Fruit fly (Drosophila melanogaster) whole organism, embryonic: Measurements from ENCODE around the gene Bacc.

Experiments
- BEAF-32 ChIP-seq: fragments of 200-800 bp; sonication (Bioruptor generic); optimal IDR thresholded peaks from 3 replicates; lab custom pipeline; 2017; ENCODE audit warnings: missing biosample characterization, missing genetic modification characterization, mild to moderate bottlenecking, moderate library complexity, missing genetic modification reagents
- Bdp1 ChIP-seq: fragments of 200-800 bp; sonication (Bioruptor generic); optimal IDR thresholded peaks from 3 replicates; lab custom pipeline; 2016; ENCODE audit warnings: missing biosample characterization, missing genetic modification characterization
- CG10209 ChIP-seq: fragments of 200-800 bp; sonication (Bioruptor generic); optimal IDR thresholded peaks from 3 replicates; lab custom pipeline; 2017; ENCODE audit warnings: missing biosample characterization, mild to moderate bottlenecking, missing genetic modification characterization, missing genetic modification reagents
- CG11695 ChIP-seq: fragments of 200-800 bp; sonication (Bioruptor generic); IDR thresholded peaks from 3 replicates; pipeline ENCODE4 v1.3.6; 2022; ENCODE audit warnings: missing biosample characterization, missing genetic modification characterization
- CG12104 ChIP-seq: fragments of 200-800 bp; sonication (Bioruptor generic); optimal IDR thresholded peaks from 3 replicates; lab custom pipeline; 2016; ENCODE audit warnings: missing biosample characterization, missing genetic modification characterization
- CG12155 ChIP-seq: fragments of 200-800 bp; sonication (Bioruptor generic); optimal IDR thresholded peaks from 3 replicates; lab custom pipeline; 2016; ENCODE audit warnings: missing biosample characterization, missing genetic modification characterization
- CG13624 ChIP-seq: fragments of 200-800 bp; sonication (Bioruptor generic); optimal IDR thresholded peaks from 2 replicates; lab custom pipeline; 2016; ENCODE audit warnings: missing biosample characterization, missing genetic modification characterization
- CG18599 ChIP-seq: fragments of 200-800 bp; sonication (Bioruptor generic); optimal IDR thresholded peaks from 3 replicates; lab custom pipeline; 2017; ENCODE audit warnings: missing biosample characterization, missing genetic modification characterization, mild to moderate bottlenecking, moderate library complexity, missing genetic modification reagents
- CG2116 ChIP-seq: fragments of 200-800 bp; sonication (Bioruptor generic); optimal IDR thresholded peaks from 3 replicates; lab custom pipeline; 2018; ENCODE audit warnings: missing biosample characterization, mild to moderate bottlenecking, missing genetic modification characterization
- CG2199 ChIP-seq: fragments of 200-800 bp; sonication (Bioruptor generic); IDR thresholded peaks from 3 replicates; pipeline ENCODE4 v1.3.6; 2022; ENCODE audit warnings: missing biosample characterization, missing genetic modification characterization
- CG3065 ChIP-seq: fragments of 200-800 bp; sonication (Bioruptor generic); optimal IDR thresholded peaks from 2 replicates; lab custom pipeline; 2016; ENCODE audit warnings: missing biosample characterization, missing genetic modification characterization
- CG31388 ChIP-seq: fragments of 200-800 bp; sonication (Bioruptor generic); optimal IDR thresholded peaks from 2 replicates; lab custom pipeline; 2016; ENCODE audit warnings: missing biosample characterization, missing genetic modification characterization
- CG31441 ChIP-seq: fragments of 200-800 bp; sonication (Bioruptor generic); IDR thresholded peaks from 2 replicates; pipeline ENCODE4 v1.3.6; 2022; ENCODE audit warnings: missing biosample characterization, missing genetic modification characterization
- CG6791 ChIP-seq: fragments of 200-800 bp; sonication (Bioruptor generic); IDR thresholded peaks from 3 replicates; pipeline ENCODE4 v1.3.6; 2022; ENCODE audit warnings: missing biosample characterization, missing genetic modification characterization; ENCODE audit not compliant: partially characterized antibody
- CG7786 ChIP-seq: fragments of 200-800 bp; sonication (Bioruptor generic); optimal IDR thresholded peaks from 2 replicates; lab custom pipeline; 2016; ENCODE audit warnings: missing biosample characterization, missing genetic modification characterization
- CG8089 ChIP-seq: fragments of 200-800 bp; sonication (Bioruptor generic); optimal IDR thresholded peaks from 3 replicates; lab custom pipeline; 2016; ENCODE audit warnings: missing biosample characterization, missing genetic modification characterization
- CG9437 ChIP-seq: fragments of 200-800 bp; sonication (Bioruptor generic); optimal IDR thresholded peaks from 2 replicates; lab custom pipeline; 2018; ENCODE audit warnings: missing biosample characterization, mild to moderate bottlenecking, missing genetic modification characterization
- CG9932 ChIP-seq: fragments of 200-800 bp; sonication (Bioruptor generic); IDR thresholded peaks from 2 replicates; pipeline ENCODE4 v1.3.6; 2022; ENCODE audit warnings: missing biosample characterization, missing genetic modification characterization
- Chrac-16 ChIP-seq: fragments of 200-800 bp; sonication (Bioruptor generic); optimal IDR thresholded peaks from 3 replicates; lab custom pipeline; 2016; ENCODE audit warnings: missing biosample characterization, missing genetic modification characterization
- Dll ChIP-seq: fragments of 200-800 bp; sonication (Bioruptor generic); IDR thresholded peaks from 4 replicates; pipeline ENCODE4 v1.3.6; 2022; ENCODE audit warnings: missing biosample characterization, missing genetic modification characterization; ENCODE audit not compliant: partially characterized antibody
- Dref ChIP-seq: fragments of 200-800 bp; sonication (Bioruptor generic); IDR thresholded peaks from 2 replicates; pipeline ENCODE4 v1.3.6; 2022; ENCODE audit warnings: missing biosample characterization, missing genetic modification characterization
- Hr78 ChIP-seq, 2 experiments: fragments of 200-800 bp in 1 of 2; fragments of >200 bp in 1 of 2; sonication (Bioruptor generic) in 1 of 2; optimal IDR thresholded peaks; 2 replicates each; lab custom pipeline; 2017 to 2019; ENCODE audit warnings: missing biosample characterization in 2 of 2, missing genetic modification characterization in 2 of 2, mild to moderate bottlenecking in 1 of 2, moderate library complexity in 1 of 2
- Kr ChIP-seq: fragments of 200-800 bp; sonication (Bioruptor generic); optimal IDR thresholded peaks from 2 replicates; lab custom pipeline; 2017; ENCODE audit warnings: missing biosample characterization, mild to moderate bottlenecking, missing genetic modification characterization
- MBD-R2 ChIP-seq: fragments of 200-800 bp; sonication (Bioruptor generic); IDR thresholded peaks from 2 replicates; pipeline ENCODE4 v1.3.6; 2022; ENCODE audit warnings: missing biosample characterization, missing genetic modification characterization
- NC2β ChIP-seq: fragments of 200-800 bp; sonication (Bioruptor generic); optimal IDR thresholded peaks from 2 replicates; lab custom pipeline; 2016; ENCODE audit warnings: missing biosample characterization, missing genetic modification characterization
- NfI ChIP-seq: fragments of 200-800 bp; sonication (Bioruptor generic); optimal IDR thresholded peaks from 3 replicates; lab custom pipeline; 2018; ENCODE audit warnings: missing biosample characterization, mild to moderate bottlenecking, missing genetic modification characterization, moderate library complexity
- Ravus ChIP-seq: fragments of 200-800 bp; sonication (Bioruptor generic); IDR thresholded peaks from 2 replicates; pipeline ENCODE4 v1.3.6; 2022; ENCODE audit warnings: missing biosample characterization, missing genetic modification characterization
- Sox100B ChIP-seq: fragments of 200-800 bp; sonication (Bioruptor generic); optimal IDR thresholded peaks from 3 replicates; lab custom pipeline; 2018; ENCODE audit warnings: missing biosample characterization, mild to moderate bottlenecking, missing genetic modification characterization
- Usf ChIP-seq: fragments of 200-800 bp; sonication (Bioruptor generic); optimal IDR thresholded peaks from 2 replicates; lab custom pipeline; 2017; ENCODE audit warnings: missing genotype, missing biosample characterization, missing genetic modification characterization
- ab ChIP-seq: fragments of 200-800 bp; sonication (Bioruptor generic); optimal IDR thresholded peaks from 2 replicates; lab custom pipeline; 2016; ENCODE audit warnings: missing biosample characterization, missing genetic modification characterization
- bcd ChIP-seq: fragments of 200-800 bp; sonication (Bioruptor generic); optimal IDR thresholded peaks from 2 replicates; lab custom pipeline; 2017; ENCODE audit warnings: missing biosample characterization, mild to moderate bottlenecking, missing genetic modification characterization
- bsh ChIP-seq, 2 experiments: fragments of 200-800 bp; sonication (Bioruptor generic); optimal IDR thresholded peaks; 2 replicates each; lab custom pipeline; 2017 to 2018; ENCODE audit warnings: mild to moderate bottlenecking in 2 of 2, missing biosample characterization in 2 of 2, missing genetic modification characterization in 2 of 2, moderate library complexity in 1 of 2
- chm ChIP-seq: fragments of 200-800 bp; sonication (Bioruptor generic); IDR thresholded peaks from 2 replicates; pipeline ENCODE4 v1.3.6; 2022; ENCODE audit warnings: missing biosample characterization, missing genetic modification characterization
- crol ChIP-seq: fragments of 200-800 bp; sonication (Bioruptor generic); IDR thresholded peaks from 2 replicates; pipeline ENCODE4 v1.3.6; 2022; ENCODE audit warnings: missing biosample characterization, missing genetic modification characterization
- crp ChIP-seq, 2 experiments: fragments of 200-800 bp; sonication (Bioruptor generic); optimal IDR thresholded peaks; 2 replicates in 1 of 2; 3 replicates in 1 of 2; lab custom pipeline; 2017; ENCODE audit warnings: missing biosample characterization in 2 of 2, missing genetic modification characterization in 2 of 2, mild to moderate bottlenecking in 1 of 2, moderate library complexity in 1 of 2
- dmrt99B ChIP-seq: fragments of 200-800 bp; sonication (Bioruptor generic); optimal IDR thresholded peaks from 2 replicates; lab custom pipeline; 2018; ENCODE audit warnings: missing biosample characterization, mild to moderate bottlenecking, missing genetic modification characterization, moderate library complexity
- dpn ChIP-seq, 2 experiments: fragments of 200-800 bp; sonication (Bioruptor generic); optimal IDR thresholded peaks; 3 replicates each; lab custom pipeline; 2016; ENCODE audit warnings: missing biosample characterization in 2 of 2, missing genetic modification characterization in 2 of 2
- ewg ChIP-seq: fragments of 200-800 bp; sonication (Bioruptor generic); optimal IDR thresholded peaks from 3 replicates; lab custom pipeline; 2017; ENCODE audit warnings: mild to moderate bottlenecking, missing biosample characterization, missing genetic modification reagents, missing genetic modification characterization
- exex ChIP-seq: fragments of 200-800 bp; sonication (Bioruptor generic); optimal IDR thresholded peaks from 4 replicates; lab custom pipeline; 2018; ENCODE audit warnings: missing biosample characterization, mild to moderate bottlenecking, missing genetic modification characterization, moderate library complexity
- grau ChIP-seq: fragments of 200-800 bp; optimal IDR thresholded peaks from 3 replicates; lab custom pipeline; 2019; ENCODE audit warnings: missing biosample characterization, mild to moderate bottlenecking, missing genetic modification characterization, moderate library complexity
- gsb-n ChIP-seq: fragments of 200-800 bp; sonication (Bioruptor generic); optimal IDR thresholded peaks from 3 replicates; lab custom pipeline; 2018; ENCODE audit warnings: missing biosample characterization, mild to moderate bottlenecking, missing genetic modification characterization
- ham ChIP-seq: fragments of 200-800 bp; sonication (Bioruptor generic); IDR thresholded peaks from 2 replicates; pipeline ENCODE4 v1.3.6; 2022; ENCODE audit warnings: missing biosample characterization, missing genetic modification characterization
- insv ChIP-seq, 2 experiments: fragments of 200-800 bp; sonication (Bioruptor generic); optimal IDR thresholded peaks; 3 replicates each; lab custom pipeline; 2016 to 2018; ENCODE audit warnings: missing biosample characterization in 2 of 2, missing genetic modification characterization in 2 of 2
- jing ChIP-seq: fragments of 200-800 bp; sonication (Bioruptor generic); optimal IDR thresholded peaks from 2 replicates; lab custom pipeline; 2018; ENCODE audit warnings: missing biosample characterization, mild to moderate bottlenecking, missing genetic modification characterization
- oc ChIP-seq: fragments of 200-800 bp; sonication (Bioruptor generic); optimal IDR thresholded peaks from 2 replicates; lab custom pipeline; 2018; ENCODE audit warnings: missing biosample characterization, mild to moderate bottlenecking, missing genetic modification characterization, moderate library complexity
- pita ChIP-seq: fragments of 200-800 bp; sonication (Bioruptor generic); optimal IDR thresholded peaks from 2 replicates; lab custom pipeline; 2017; ENCODE audit warnings: missing biosample characterization, mild to moderate bottlenecking, missing genetic modification characterization
- psq ChIP-seq: fragments of 200-800 bp; sonication (Bioruptor generic); optimal IDR thresholded peaks from 2 replicates; lab custom pipeline; 2017; ENCODE audit warnings: missing biosample characterization, missing genetic modification characterization
- rib ChIP-seq: fragments of 200-800 bp; sonication (Bioruptor generic); IDR thresholded peaks from 2 replicates; pipeline ENCODE4 v1.3.6; 2022; ENCODE audit warnings: missing biosample characterization, missing genetic modification characterization
- unpg ChIP-seq: fragments of 200-800 bp; sonication (Bioruptor generic); optimal IDR thresholded peaks from 3 replicates; lab custom pipeline; 2018; ENCODE audit warnings: missing biosample characterization, mild to moderate bottlenecking, missing genetic modification characterization, moderate library complexity
- wek ChIP-seq: fragments of 200-800 bp; sonication (Bioruptor generic); optimal IDR thresholded peaks from 3 replicates; lab custom pipeline; 2018; ENCODE audit warnings: missing biosample characterization, mild to moderate bottlenecking, missing genetic modification characterization, moderate library complexity
- z ChIP-seq: fragments of 200-800 bp; sonication (Bioruptor generic); IDR thresholded peaks from 3 replicates; pipeline ENCODE4 v1.3.6; 2022; ENCODE audit warnings: missing biosample characterization, missing genetic modification characterization

Gene Bacc

dm6 chr2L:2767627-2768026 lies 15.4 kb downstream of the Bacc start, which contains the start of the genes Taf10b and Taf10:
TSS of gene Taf10b (minus strand) at chr2L:2767845.
TSS of gene Taf10 (plus strand) at chr2L:2767890.
- TF ChIP-seq ewg (GFP tag; lab: Kevin White, UChicago) (no peak), insv (GFP tag; optimal IDR thresholded peaks at IDR 0.05; lab: Kevin White, UChicago) (no peak), unpg (GFP tag; lab: Kevin White, UChicago) (no peak), Hr78 (GFP tag; optimal IDR thresholded peaks at IDR 0.05; lab: Kevin White, UChicago) (no peak), Chrac-16 (no peak), ab (GFP tag; lab: Kevin White, UChicago) (no peak), CG12155 (GFP tag; lab: Kevin White, UChicago) (no peak), z (GFP tag; lab: Robert Waterston, UW) (no peak), dmrt99B (tag; lab: Kevin White, UChicago) (no peak), CG3065 (GFP tag; lab: Kevin White, UChicago) (no peak), CG31441 (GFP tag; lab: Robert Waterston, UW) (no peak), CG9437 (peak; percentile 71), wek (GFP tag; lab: Kevin White, UChicago) (peak; percentile 7), CG8089 (GFP tag; lab: Kevin White, UChicago) (no peak), grau (tag; lab: Kevin White, UChicago) (no peak), bsh (GFP tag; optimal IDR thresholded peaks at IDR 0.05; lab: Kevin White, UChicago) (peak in 1 of 2 experiments; percentile 3), dpn (GFP tag; optimal IDR thresholded peaks at IDR 0.05; lab: Kevin White, UChicago) (no peak), CG13624 (GFP tag; lab: Kevin White, UChicago) (peak; percentile 21), Usf (GFP tag; lab: Kevin White, UChicago) (no peak), MBD-R2 (GFP tag; lab: Robert Waterston, UW) (peak; percentile 91), CG11695 (GFP tag; lab: Robert Waterston, UW) (no peak), rib (no peak), CG31388 (no peak), CG2199 (GFP tag; lab: Robert Waterston, UW) (no peak), BEAF-32 (peak; percentile 75), CG10209 (GFP tag; lab: Kevin White, UChicago) (no peak), crp (GFP tag; optimal IDR thresholded peaks at IDR 0.05; lab: Kevin White, UChicago) (peak in 1 of 2 experiments; percentile 75), CG2116 (GFP tag; lab: Kevin White, UChicago) (peak; percentile 84), CG7786 (GFP tag; lab: Kevin White, UChicago) (no peak), Bdp1 (no peak), NfI (GFP tag; lab: Kevin White, UChicago) (no peak), NC2β (GFP tag; lab: Kevin White, UChicago) (no peak), gsb-n (no peak), Dref (GFP tag; lab: Robert Waterston, UW) (peak; percentile 97), chm (GFP tag; lab: Robert Waterston, UW) (no peak), pita (GFP tag; lab: Kevin White, UChicago) (no peak), psq (no peak), Dll (GFP tag; lab: Robert Waterston, UW) (peak; percentile 85), Ravus (GFP tag; lab: Robert Waterston, UW) (no peak), Sox100B (no peak), CG18599 (no peak), jing (no peak), ham (GFP tag; lab: Robert Waterston, UW) (no peak), crol (GFP tag; lab: Robert Waterston, UW) (no peak), CG12104 (GFP tag; lab: Kevin White, UChicago) (no peak), CG6791 (peak; percentile 87), exex (tag; lab: Kevin White, UChicago) (peak; percentile 48), CG9932 (GFP tag; lab: Robert Waterston, UW) (peak; percentile 41; the same call in 1 of the 2 replicates), oc (no peak), Kr (GFP tag; lab: Kevin White, UChicago) (no peak), bcd (GFP tag; lab: Kevin White, UChicago) (no peak)
